Fruit fly (Drosophila melanogaster): ENCODE measurements around the gene CG45067.

CG45067 gene

DNA sequence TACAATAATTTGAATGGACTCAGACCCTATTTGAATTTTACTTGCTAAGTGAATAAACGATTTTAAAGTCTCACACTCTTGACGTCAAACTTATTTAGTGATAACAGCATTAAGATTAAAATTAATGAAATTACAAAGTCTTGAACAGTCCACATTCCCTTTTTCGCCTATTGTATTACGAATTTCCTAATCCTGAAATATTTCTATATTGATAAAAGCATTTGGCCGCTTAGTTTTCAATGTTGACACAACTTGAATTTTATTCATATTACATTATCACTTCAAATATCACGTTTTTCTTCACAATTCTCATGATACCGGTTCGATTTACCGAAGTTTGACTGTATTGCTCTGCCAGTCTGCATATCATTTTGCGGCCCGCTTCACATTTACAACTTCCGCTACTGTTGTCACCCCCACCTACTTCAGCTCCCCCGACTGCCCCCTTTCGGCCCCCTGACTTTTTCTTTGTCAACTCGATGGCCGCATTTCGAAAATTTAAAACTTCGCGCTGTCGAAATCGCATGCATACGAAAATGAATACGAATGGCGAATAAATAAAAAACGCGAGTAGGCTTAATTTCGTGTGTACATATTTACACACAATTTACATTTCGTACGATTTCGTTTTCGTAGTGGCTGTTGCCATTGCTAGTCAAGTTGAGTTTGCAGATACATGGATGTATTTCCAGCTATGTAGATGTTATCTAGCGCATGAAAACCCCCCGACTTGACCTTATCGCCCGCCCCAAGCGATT, 35.7 kb downstream of the CG45067 start (continued):
- TF ChIP-seq mld (GFP tag; IDR thresholded peaks at IDR 0.05; ENCODE audit: partially characterized antibody): no peak
- TF ChIP-seq CG6765 (GFP tag; optimal IDR thresholded peaks at IDR 0.05): peak; percentile 68
- TF ChIP-seq CG1647 (GFP tag; optimal IDR thresholded peaks at IDR 0.05): no peak
- TF ChIP-seq Atf3 (GFP tag; optimal IDR thresholded peaks at IDR 0.05): no peak
- TF ChIP-seq CG15269 (tag; optimal IDR thresholded peaks at IDR 0.05): peak; percentile 41
- TF ChIP-seq gcm (GFP tag; optimal IDR thresholded peaks at IDR 0.05): no peak
- no peak for TF ChIP-seq Fer2 (tag; optimal IDR thresholded peaks at IDR 0.05)
- peak; percentile 5 for TF ChIP-seq CG3163 (GFP tag; optimal IDR thresholded peaks at IDR 0.05)
- peak; percentile 59 for TF ChIP-seq caup (GFP tag; optimal IDR thresholded peaks at IDR 0.05; ENCODE audit: severe bottlenecking)
- no peak for TF ChIP-seq MESR4 (GFP tag; optimal IDR thresholded peaks at IDR 0.05)
- peak; percentile 1 for TF ChIP-seq Deaf1 (tag; optimal IDR thresholded peaks at IDR 0.05)
- TF ChIP-seq ssp (GFP tag; IDR thresholded peaks at IDR 0.05): no peak
- no peak for TF ChIP-seq CG42726 (GFP tag; IDR thresholded peaks at IDR 0.05; ENCODE audit: partially characterized antibody)
- no peak for TF ChIP-seq Dp (GFP tag; optimal IDR thresholded peaks at IDR 0.05)
- TF ChIP-seq CG8944 (GFP tag; optimal IDR thresholded peaks at IDR 0.05): no peak
- TF ChIP-seq btn (GFP tag; optimal IDR thresholded peaks at IDR 0.05): no peak
- TF ChIP-seq CG17361 (GFP tag; IDR thresholded peaks at IDR 0.05): peak; percentile 74
- peak in 1 of 2 experiments; percentile 14 for TF ChIP-seq dpn (GFP tag; optimal IDR thresholded peaks at IDR 0.05)
- TF ChIP-seq CG2678 (tag; optimal IDR thresholded peaks at IDR 0.05): peak; percentile 68
- TF ChIP-seq pita (GFP tag; optimal IDR thresholded peaks at IDR 0.05): no peak
- no peak for TF ChIP-seq Vsx1 (GFP tag; optimal IDR thresholded peaks at IDR 0.05)
- no peak for TF ChIP-seq ems (GFP tag; optimal IDR thresholded peaks at IDR 0.05)
- no peak for TF ChIP-seq CG6175 (GFP tag; IDR thresholded peaks at IDR 0.05)
- TF ChIP-seq Asciz (GFP tag; optimal IDR thresholded peaks at IDR 0.05): peak; percentile 77
- TF ChIP-seq dmrt99B (tag; optimal IDR thresholded peaks at IDR 0.05): peak; percentile 43
- no peak for TF ChIP-seq CG30431 (GFP tag; optimal IDR thresholded peaks at IDR 0.05)
- TF ChIP-seq CG12236 (GFP tag; optimal IDR thresholded peaks at IDR 0.05): no peak
- TF ChIP-seq E2f1 (GFP tag; IDR thresholded peaks at IDR 0.05): peak; percentile 27; the same call in 1 of the 2 replicates
- no peak for TF ChIP-seq Dref (GFP tag; IDR thresholded peaks at IDR 0.05)
- peak; percentile 19; the same call in 1 of the 2 replicates for TF ChIP-seq CG6272 (GFP tag; IDR thresholded peaks at IDR 0.05)
- no peak for TF ChIP-seq vfl (GFP tag; optimal IDR thresholded peaks at IDR 0.05)
- no peak for TF ChIP-seq CG8281 (tag; optimal IDR thresholded peaks at IDR 0.05)
- peak; percentile 69 for TF ChIP-seq CG12769 (tag; optimal IDR thresholded peaks at IDR 0.05)
- TF ChIP-seq stc (GFP tag; IDR thresholded peaks at IDR 0.05): 0 out of 2 replicates have a peak, but pooled peaks have one; percentile 56
- peak; percentile 53; the same call in 1 of the 2 replicates for TF ChIP-seq Awh (GFP tag; IDR thresholded peaks at IDR 0.05)
- no peak for TF ChIP-seq fru (optimal IDR thresholded peaks at IDR 0.05)
- TF ChIP-seq ab (GFP tag; optimal IDR thresholded peaks at IDR 0.05): no peak
- peak; percentile 47; the same call in 1 of the 2 replicates for TF ChIP-seq CG11696 (GFP tag; IDR thresholded peaks at IDR 0.05)
- peak; percentile 83 for TF ChIP-seq crol (GFP tag; IDR thresholded peaks at IDR 0.05)
- TF ChIP-seq gsb-n (tag; optimal IDR thresholded peaks at IDR 0.05): no peak
- no peak for TF ChIP-seq CG8089 (GFP tag; optimal IDR thresholded peaks at IDR 0.05)
- no peak for TF ChIP-seq cad (GFP tag; optimal IDR thresholded peaks at IDR 0.05)
- TF ChIP-seq CG9727 (GFP tag; optimal IDR thresholded peaks at IDR 0.05): peak; percentile 44
- TF ChIP-seq CG1603 (tag; optimal IDR thresholded peaks at IDR 0.05): peak; percentile 14
- TF ChIP-seq CG18476 (GFP tag; optimal IDR thresholded peaks at IDR 0.05): no peak
- no peak for TF ChIP-seq Sry-β (GFP tag; optimal IDR thresholded peaks at IDR 0.05)
- TF ChIP-seq CG15073 (GFP tag; optimal IDR thresholded peaks at IDR 0.05): no peak
- TF ChIP-seq mam (GFP tag; optimal IDR thresholded peaks at IDR 0.05): no peak
- no peak for TF ChIP-seq Tbp (GFP tag; optimal IDR thresholded peaks at IDR 0.05)

Measured in whole organism, embryonic.